Fruit fly (Drosophila melanogaster): Measurements from ENCODE around the gene CG11596.

Gene CG11596

dm6 chrX:1963192-1963590 is 35.7 kb downstream of the CG11596 start:
- TF ChIP-seq Hr96 (GFP tag; optimal IDR thresholded peaks at IDR 0.05) (no peak), pad (GFP tag; optimal IDR thresholded peaks at IDR 0.05) (no peak), cnc (optimal IDR thresholded peaks at IDR 0.05) (no peak), CG7045 (GFP tag; optimal IDR thresholded peaks at IDR 0.05) (no peak), CG33017 (tag; optimal IDR thresholded peaks at IDR 0.05) (no peak), CG7101 (tag; optimal IDR thresholded peaks at IDR 0.05) (no peak)

DNA sequence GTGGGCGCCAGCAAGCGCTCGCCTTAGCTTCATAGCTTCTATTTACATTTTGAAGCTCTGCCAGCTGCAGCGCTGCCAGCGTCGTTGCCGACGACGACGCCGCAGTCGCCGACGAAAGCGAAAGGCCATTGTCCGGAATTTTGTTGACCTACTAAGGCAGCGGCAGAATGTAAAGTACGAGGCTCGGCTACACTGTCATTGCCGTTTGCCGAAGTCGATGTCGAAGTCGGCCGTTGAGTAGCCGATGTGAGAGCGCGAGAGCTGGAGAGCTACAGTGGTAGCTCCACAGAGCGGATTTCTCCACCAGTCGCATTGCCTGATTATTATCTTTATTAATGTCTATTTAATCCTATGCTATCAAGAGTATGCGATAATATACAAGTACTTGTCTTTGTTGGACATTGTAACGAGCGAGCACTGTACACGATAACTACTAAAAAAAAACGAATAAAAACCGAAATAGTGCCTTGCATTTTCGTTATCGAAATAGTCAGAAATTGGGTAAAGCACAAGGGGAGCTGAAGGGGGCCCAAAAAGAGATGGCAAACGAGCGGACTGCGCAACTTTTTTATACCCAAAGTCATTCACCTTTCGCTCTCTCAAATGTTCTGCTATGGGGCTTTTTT is 36.2 kb downstream of the CG11596 start:
- TF ChIP-seq CG11617 (GFP tag; optimal IDR thresholded peaks at IDR 0.05) (peak; percentile 86), Hr96 (GFP tag; optimal IDR thresholded peaks at IDR 0.05) (peak; percentile 95), CG7101 (tag; optimal IDR thresholded peaks at IDR 0.05) (peak; percentile 93), Clk (GFP tag; optimal IDR thresholded peaks at IDR 0.05) (peak; percentile 68), Mnt (GFP tag; optimal IDR thresholded peaks at IDR 0.05) (peak; percentile 86), tj (GFP tag; optimal IDR thresholded peaks at IDR 0.05) (peak; percentile 91), CG7045 (GFP tag; optimal IDR thresholded peaks at IDR 0.05) (peak; percentile 80), cnc (optimal IDR thresholded peaks at IDR 0.05) (no peak), bab1 (GFP tag; optimal IDR thresholded peaks at IDR 0.05) (peak; percentile 94), CG5204 (GFP tag; optimal IDR thresholded peaks at IDR 0.05) (peak; percentile 77), CG12768 (GFP tag; optimal IDR thresholded peaks at IDR 0.05) (peak; percentile 91), kay (GFP tag; ENCODE audit: borderline replicate concordance) (no peak), pad (GFP tag; optimal IDR thresholded peaks at IDR 0.05) (peak; percentile 85), ovo (GFP tag; optimal IDR thresholded peaks at IDR 0.05) (peak; percentile 55), CG1620 (GFP tag; optimal IDR thresholded peaks at IDR 0.05) (peak; percentile 90), CG33017 (tag; optimal IDR thresholded peaks at IDR 0.05) (peak; percentile 86), cic (GFP tag; optimal IDR thresholded peaks at IDR 0.05) (peak; percentile 18), Crg-1 (GFP tag; optimal IDR thresholded peaks at IDR 0.05) (peak; percentile 82), CG14711 (tag; optimal IDR thresholded peaks at IDR 0.05) (peak; percentile 88), toe (GFP tag; optimal IDR thresholded peaks at IDR 0.05) (peak; percentile 81)

dm6 chrX:1964409-1965345 is 37.2 kb downstream of the CG11596 start:
- no peak for TF ChIP-seq pad (GFP tag; optimal IDR thresholded peaks at IDR 0.05)
- TF ChIP-seq CG11617 (GFP tag; optimal IDR thresholded peaks at IDR 0.05), result no peak
- no peak for TF ChIP-seq toe (GFP tag; optimal IDR thresholded peaks at IDR 0.05)
- no peak for TF ChIP-seq Clk (GFP tag; optimal IDR thresholded peaks at IDR 0.05)
- no peak for TF ChIP-seq kay (GFP tag; ENCODE audit: borderline replicate concordance)
- no peak for TF ChIP-seq Mnt (GFP tag; optimal IDR thresholded peaks at IDR 0.05)
- no peak for TF ChIP-seq Hr96 (GFP tag; optimal IDR thresholded peaks at IDR 0.05)
- no peak for TF ChIP-seq CG5204 (GFP tag; optimal IDR thresholded peaks at IDR 0.05)
- no peak for TF ChIP-seq cic (GFP tag; optimal IDR thresholded peaks at IDR 0.05)
- no peak for TF ChIP-seq tj (GFP tag; optimal IDR thresholded peaks at IDR 0.05)
- no peak for TF ChIP-seq cnc (optimal IDR thresholded peaks at IDR 0.05)
- TF ChIP-seq bab1 (GFP tag; optimal IDR thresholded peaks at IDR 0.05), result no peak
- TF ChIP-seq CG7045 (GFP tag; optimal IDR thresholded peaks at IDR 0.05), result no peak
- TF ChIP-seq Crg-1 (GFP tag; optimal IDR thresholded peaks at IDR 0.05), result no peak
- TF ChIP-seq CG33017 (tag; optimal IDR thresholded peaks at IDR 0.05), result no peak
- no peak for TF ChIP-seq CG7101 (tag; optimal IDR thresholded peaks at IDR 0.05)
- TF ChIP-seq ovo (GFP tag; optimal IDR thresholded peaks at IDR 0.05), result no peak

DNA sequence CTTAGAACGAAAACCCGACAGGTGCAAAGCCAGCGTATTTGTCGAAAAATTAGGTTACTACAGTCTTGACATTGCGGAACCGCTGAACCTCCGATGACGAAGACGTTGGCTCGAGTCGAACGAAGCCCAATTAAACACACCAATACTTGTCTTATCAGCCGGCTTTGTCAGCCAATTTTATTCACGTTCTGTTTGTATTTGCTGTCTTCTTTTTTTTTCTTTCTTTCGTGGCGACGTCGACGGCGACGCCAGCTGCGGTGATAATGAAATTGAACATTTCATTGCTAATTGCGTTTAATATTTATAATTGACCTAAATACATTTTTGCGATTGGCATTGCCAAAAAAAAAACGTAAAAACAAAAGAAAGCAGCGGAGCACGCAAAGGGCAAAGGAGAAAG is 38.0 kb downstream of the CG11596 start:
- TF ChIP-seq CG11617 (GFP tag; optimal IDR thresholded peaks at IDR 0.05) (no peak), tj (GFP tag; optimal IDR thresholded peaks at IDR 0.05) (peak; percentile 85), bab1 (GFP tag; optimal IDR thresholded peaks at IDR 0.05) (no peak), CG7101 (tag; optimal IDR thresholded peaks at IDR 0.05) (no peak)

DNA sequence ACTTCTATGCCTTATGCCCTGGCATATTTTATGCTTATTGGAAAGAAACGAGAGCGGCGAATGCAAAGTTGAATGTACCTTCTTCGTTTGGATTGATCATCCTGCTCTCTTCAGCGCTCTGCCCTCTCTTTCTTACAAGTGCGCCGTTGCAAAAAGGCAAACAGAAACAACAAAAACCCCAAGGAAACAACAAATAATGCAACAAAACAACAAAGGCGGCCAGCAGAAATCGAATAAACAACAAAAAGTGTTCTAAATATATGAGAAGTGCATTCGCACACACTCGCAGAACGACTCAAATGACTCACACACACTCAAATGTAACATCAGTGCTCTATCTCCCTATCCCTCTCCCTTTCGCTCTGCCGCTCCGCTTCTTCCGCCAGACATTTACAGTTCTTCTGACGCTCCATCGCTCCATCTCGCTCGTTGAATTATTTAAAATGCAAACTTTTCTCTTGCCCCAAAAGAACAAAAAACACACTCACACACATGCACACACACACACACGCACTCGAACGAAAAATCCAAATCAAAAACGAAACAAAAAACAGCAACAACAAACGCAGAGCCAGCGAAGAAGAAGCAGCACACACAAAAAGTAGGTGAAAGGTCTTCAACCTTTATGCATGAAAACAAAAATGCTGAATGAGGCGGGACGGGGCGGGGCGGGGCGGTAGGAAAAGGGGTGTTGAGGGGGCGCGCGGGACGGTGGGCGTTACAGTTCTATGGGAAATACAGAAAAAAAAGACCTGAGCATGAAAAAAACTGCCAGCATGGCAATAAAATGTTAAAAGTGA is 38.7 kb downstream of the CG11596 start:
- no peak for TF ChIP-seq cic (GFP tag; optimal IDR thresholded peaks at IDR 0.05)
- TF ChIP-seq tj (GFP tag; optimal IDR thresholded peaks at IDR 0.05), result peak; percentile 99

DNA sequence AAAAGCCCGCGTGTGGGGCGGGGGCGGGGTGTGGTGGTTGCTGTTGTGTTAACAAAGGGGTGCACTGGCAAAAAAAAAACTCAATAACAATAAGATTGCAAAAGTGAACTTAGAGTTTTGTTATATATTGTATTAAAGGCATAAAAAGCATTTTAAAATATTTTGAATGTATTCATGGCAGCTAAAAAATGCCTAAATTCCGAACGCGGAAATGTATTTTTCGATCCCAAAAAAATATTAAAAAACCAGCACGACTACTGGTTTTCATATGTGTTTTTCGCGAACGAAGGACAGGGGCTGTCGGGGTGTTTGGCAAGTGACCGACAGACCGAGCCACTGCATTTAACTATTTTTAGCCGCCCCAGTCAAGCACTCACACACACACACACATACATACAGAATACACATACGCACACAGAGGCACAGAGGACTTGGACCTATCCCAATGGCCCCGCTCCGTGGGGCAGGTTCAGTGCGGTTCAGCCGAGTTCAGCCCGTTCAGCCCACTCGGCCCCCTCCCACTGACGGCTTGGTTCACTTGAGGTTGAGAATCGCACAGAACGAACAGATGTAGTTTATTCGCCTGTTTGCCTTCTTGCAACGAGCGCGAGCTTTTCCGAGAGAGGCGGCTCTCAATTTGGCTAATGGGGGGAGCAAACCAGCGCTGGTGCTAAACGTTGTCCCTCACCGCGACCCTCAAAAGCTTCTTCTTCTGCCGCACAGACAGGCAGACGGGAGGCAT is 39.5 kb downstream of the CG11596 start:
- TF ChIP-seq CG33017 (tag; optimal IDR thresholded peaks at IDR 0.05) (no peak), tj (GFP tag; optimal IDR thresholded peaks at IDR 0.05) (peak; percentile 62)
